Fruit fly (Drosophila melanogaster) whole organism, embryonic: ENCODE data around the gene Invadolysin.

ENCODE experiments used
- Adf1 ChIP-seq: fragments of 200-800 bp; sonication (Bioruptor generic); IDR thresholded peaks from 2 replicates; pipeline ENCODE4 v1.3.6; 2022; ENCODE audit warnings: missing biosample characterization, missing genetic modification characterization
- Blimp-1 ChIP-seq: fragments of 200-800 bp; sonication (Bioruptor generic); optimal IDR thresholded peaks from 3 replicates; lab custom pipeline; 2018; ENCODE audit warnings: missing biosample characterization, missing genetic modification characterization, mild to moderate bottlenecking, moderate library complexity, missing genetic modification reagents
- Bteb2 ChIP-seq: fragments of 200-800 bp; sonication (Bioruptor generic); optimal IDR thresholded peaks from 2 replicates; lab custom pipeline; 2016; ENCODE audit warnings: missing biosample characterization, missing genetic modification characterization
- CG10959 ChIP-seq: fragments of 200-800 bp; sonication (Bioruptor generic); IDR thresholded peaks from 2 replicates; pipeline ENCODE4 v1.3.6; 2022; ENCODE audit warnings: missing biosample characterization, missing genetic modification characterization
- CG1233 ChIP-seq: fragments of 200-800 bp; sonication (Bioruptor generic); optimal IDR thresholded peaks from 4 replicates; lab custom pipeline; 2018; ENCODE audit warnings: missing biosample characterization, mild to moderate bottlenecking, missing genetic modification characterization
- CG13287 ChIP-seq: fragments of 200-800 bp; sonication (Bioruptor generic); IDR thresholded peaks from 2 replicates; pipeline ENCODE4 v1.3.6; 2022; ENCODE audit warnings: missing biosample characterization, missing genetic modification characterization; ENCODE audit not compliant: partially characterized antibody
- CG17328 ChIP-seq: fragments of 200-800 bp; sonication (Bioruptor generic); IDR thresholded peaks from 2 replicates; pipeline ENCODE4 v1.3.6; 2022; ENCODE audit warnings: missing biosample characterization, missing genetic modification characterization
- CG2199 ChIP-seq: fragments of 200-800 bp; sonication (Bioruptor generic); IDR thresholded peaks from 3 replicates; pipeline ENCODE4 v1.3.6; 2022; ENCODE audit warnings: missing biosample characterization, missing genetic modification characterization
- CG3065 ChIP-seq: fragments of 200-800 bp; sonication (Bioruptor generic); optimal IDR thresholded peaks from 2 replicates; lab custom pipeline; 2016; ENCODE audit warnings: missing biosample characterization, missing genetic modification characterization
- CG3281 ChIP-seq: fragments of 200-800 bp; sonication (Bioruptor generic); optimal IDR thresholded peaks from 3 replicates; lab custom pipeline; 2017; ENCODE audit warnings: missing biosample characterization, mild to moderate bottlenecking, missing genetic modification characterization
- CG3847 ChIP-seq: fragments of 200-800 bp; sonication (Bioruptor generic); IDR thresholded peaks from 2 replicates; pipeline ENCODE4 v1.3.6; 2022; ENCODE audit warnings: missing biosample characterization, missing genetic modification characterization
- CG3995 ChIP-seq: fragments of 200-800 bp; sonication (Bioruptor generic); optimal IDR thresholded peaks from 3 replicates; lab custom pipeline; 2016; ENCODE audit warnings: missing biosample characterization, missing genetic modification characterization
- CG4424 ChIP-seq: fragments of 200-800 bp; sonication (Bioruptor generic); optimal IDR thresholded peaks from 3 replicates; lab custom pipeline; 2016; ENCODE audit warnings: missing biosample characterization, missing genetic modification characterization
- CG8290 ChIP-seq, 3 experiments: fragments of 200-800 bp; sonication (Bioruptor generic); optimal IDR thresholded peaks; 2 replicates each; lab custom pipeline; 2016 to 2019; ENCODE audit warnings: missing biosample characterization in 3 of 3, missing genetic modification characterization in 3 of 3, mild to moderate bottlenecking in 2 of 3, moderate library complexity in 1 of 3
- D19B ChIP-seq: fragments of 200-800 bp; sonication (Bioruptor generic); optimal IDR thresholded peaks from 2 replicates; lab custom pipeline; 2017; ENCODE audit warnings: missing biosample characterization, mild to moderate bottlenecking, missing genetic modification characterization
- Dll ChIP-seq: fragments of 200-800 bp; sonication (Bioruptor generic); IDR thresholded peaks from 4 replicates; pipeline ENCODE4 v1.3.6; 2022; ENCODE audit warnings: missing biosample characterization, missing genetic modification characterization; ENCODE audit not compliant: partially characterized antibody
- Dref ChIP-seq: fragments of 200-800 bp; sonication (Bioruptor generic); IDR thresholded peaks from 2 replicates; pipeline ENCODE4 v1.3.6; 2022; ENCODE audit warnings: missing biosample characterization, missing genetic modification characterization
- HLH4C ChIP-seq: fragments of 200-800 bp; sonication (Bioruptor generic); IDR thresholded peaks from 3 replicates; pipeline ENCODE4 v1.3.6; 2022; ENCODE audit warnings: missing biosample characterization, missing genetic modification characterization; ENCODE audit not compliant: partially characterized antibody
- MBD-R2 ChIP-seq: fragments of 200-800 bp; sonication (Bioruptor generic); IDR thresholded peaks from 2 replicates; pipeline ENCODE4 v1.3.6; 2022; ENCODE audit warnings: missing biosample characterization, missing genetic modification characterization
- Med ChIP-seq: fragments of 200-800 bp; sonication (Bioruptor generic); peaks from one replicate; lab custom pipeline; 2016; ENCODE audit warnings: missing biosample characterization, missing genetic modification characterization, mild to moderate bottlenecking, inconsistent platforms, moderate library complexity
- Mes4 ChIP-seq: fragments of 200-800 bp; sonication (Bioruptor generic); optimal IDR thresholded peaks from 2 replicates; lab custom pipeline; 2016; ENCODE audit warnings: missing biosample characterization, missing genetic modification characterization
- bcd ChIP-seq: fragments of 200-800 bp; sonication (Bioruptor generic); optimal IDR thresholded peaks from 2 replicates; lab custom pipeline; 2017; ENCODE audit warnings: missing biosample characterization, mild to moderate bottlenecking, missing genetic modification characterization
- bsh ChIP-seq, 2 experiments: fragments of 200-800 bp; sonication (Bioruptor generic); optimal IDR thresholded peaks; 2 replicates each; lab custom pipeline; 2017 to 2018; ENCODE audit warnings: mild to moderate bottlenecking in 2 of 2, missing biosample characterization in 2 of 2, missing genetic modification characterization in 2 of 2, moderate library complexity in 1 of 2
- cas ChIP-seq: fragments of 200-800 bp; sonication (Bioruptor generic); IDR thresholded peaks from 2 replicates; pipeline ENCODE4 v1.3.6; 2022; ENCODE audit warnings: missing biosample characterization, missing genetic modification characterization
- chinmo ChIP-seq: fragments of 200-800 bp; sonication (Bioruptor generic); IDR thresholded peaks from 4 replicates; pipeline ENCODE4 v1.3.6; 2022; ENCODE audit warnings: missing biosample characterization, missing genetic modification characterization; ENCODE audit not compliant: partially characterized antibody
- chm ChIP-seq: fragments of 200-800 bp; sonication (Bioruptor generic); IDR thresholded peaks from 2 replicates; pipeline ENCODE4 v1.3.6; 2022; ENCODE audit warnings: missing biosample characterization, missing genetic modification characterization
- ci ChIP-seq: fragments of 200-800 bp; sonication (Bioruptor generic); IDR thresholded peaks from 3 replicates; pipeline ENCODE4 v1.3.6; 2022; ENCODE audit warnings: missing biosample characterization, missing genetic modification characterization
- danr ChIP-seq: fragments of 200-800 bp; sonication (Bioruptor generic); IDR thresholded peaks from 2 replicates; pipeline ENCODE4 v1.3.6; 2022; ENCODE audit warnings: missing biosample characterization, missing genetic modification characterization
- disco-r ChIP-seq: fragments of 200-800 bp; sonication (Bioruptor generic); optimal IDR thresholded peaks from 2 replicates; lab custom pipeline; 2016; ENCODE audit warnings: missing biosample characterization, missing genetic modification characterization
- dysf ChIP-seq: fragments of 200-800 bp; sonication (Bioruptor generic); IDR thresholded peaks from 3 replicates; pipeline ENCODE4 v1.3.6; 2022; ENCODE audit warnings: missing biosample characterization, missing genetic modification characterization
- en ChIP-seq: fragments of 200-800 bp; sonication (Bioruptor generic); optimal IDR thresholded peaks from 2 replicates; lab custom pipeline; 2016; ENCODE audit warnings: missing biosample characterization, missing genetic modification characterization
- esg ChIP-seq: fragments of 200-800 bp; sonication (Bioruptor generic); conservative IDR thresholded peaks from 2 replicates; pipeline ENCODE4 v1.3.6; 2022; ENCODE audit warnings: missing biosample characterization, missing genetic modification characterization
- gfzf ChIP-seq: fragments of 200-800 bp; sonication (Bioruptor generic); optimal IDR thresholded peaks from 2 replicates; lab custom pipeline; 2016; ENCODE audit warnings: missing biosample characterization, mild to moderate bottlenecking, missing genetic modification characterization, moderate library complexity
- hkb ChIP-seq, 2 experiments: fragments of 200-800 bp in 1 of 2; fragments of >200 bp in 1 of 2; sonication (Bioruptor generic) in 1 of 2; IDR thresholded peaks in 1 of 2; optimal IDR thresholded peaks in 1 of 2; 2 replicates each; pipeline versions ENCODE4 v1.3.6 to Lab custom; 2017 to 2022; ENCODE audit warnings: missing biosample characterization in 1 of 2, missing genetic modification characterization in 1 of 2
- lov ChIP-seq, 2 experiments: fragments of 200-800 bp in 1 of 2; fragments of >200 bp in 1 of 2; sonication (Bioruptor generic) in 1 of 2; IDR thresholded peaks in 1 of 2; optimal IDR thresholded peaks in 1 of 2; 2 replicates in 1 of 2; 3 replicates in 1 of 2; pipeline versions ENCODE4 v1.3.6 to Lab custom; 2017 to 2022; ENCODE audit warnings: missing biosample characterization in 1 of 2, missing genetic modification characterization in 1 of 2
- mld ChIP-seq: fragments of 200-800 bp; sonication (Bioruptor generic); IDR thresholded peaks from 3 replicates; pipeline ENCODE4 v1.3.6; 2022; ENCODE audit warnings: missing biosample characterization, missing genetic modification characterization; ENCODE audit not compliant: partially characterized antibody
- nerfin-1 ChIP-seq: fragments of 200-800 bp; sonication (Bioruptor generic); optimal IDR thresholded peaks from 3 replicates; lab custom pipeline; 2019; ENCODE audit warnings: missing biosample characterization, mild to moderate bottlenecking, missing genetic modification characterization, moderate library complexity
- nerfin-2 ChIP-seq: fragments of 200-800 bp; sonication (Bioruptor generic); IDR thresholded peaks from 2 replicates; pipeline ENCODE4 v1.3.6; 2022; ENCODE audit warnings: missing biosample characterization, missing genetic modification characterization; ENCODE audit not compliant: partially characterized antibody
- pho ChIP-seq: fragments of 200-800 bp; sonication (Bioruptor generic); optimal IDR thresholded peaks from 2 replicates; lab custom pipeline; 2016; ENCODE audit warnings: missing biosample characterization, missing genetic modification characterization
- pzg ChIP-seq: fragments of 200-800 bp; sonication (Bioruptor generic); optimal IDR thresholded peaks from 3 replicates; lab custom pipeline; 2018; ENCODE audit warnings: missing biosample characterization, mild to moderate bottlenecking, missing genetic modification characterization, moderate library complexity
- sens ChIP-seq: fragments of 200-800 bp; sonication (Bioruptor generic); peaks from one replicate; lab custom pipeline; 2016; ENCODE audit warnings: missing biosample characterization, missing genetic modification characterization
- sisA ChIP-seq: fragments of 200-800 bp; sonication (Bioruptor generic); IDR thresholded peaks from 2 replicates; pipeline ENCODE4 v1.3.6; 2022; ENCODE audit warnings: missing biosample characterization, missing genetic modification characterization
- slp2 ChIP-seq: fragments of 200-800 bp; sonication (Bioruptor generic); optimal IDR thresholded peaks from 2 replicates; lab custom pipeline; 2016; ENCODE audit warnings: missing biosample characterization, missing genetic modification characterization
- sna ChIP-seq: fragments of 200-800 bp; sonication (Bioruptor generic); IDR thresholded peaks from 2 replicates; pipeline ENCODE4 v1.3.6; 2022; ENCODE audit warnings: missing biosample characterization, missing genetic modification characterization; ENCODE audit not compliant: partially characterized antibody
- so ChIP-seq: fragments of 200-800 bp; sonication (Bioruptor generic); IDR thresholded peaks from 3 replicates; pipeline ENCODE4 v1.3.6; 2022; ENCODE audit warnings: missing biosample characterization, missing genetic modification characterization
- stwl ChIP-seq: fragments of 200-800 bp; sonication (Bioruptor generic); optimal IDR thresholded peaks from 3 replicates; lab custom pipeline; 2018; ENCODE audit warnings: missing biosample characterization, mild to moderate bottlenecking, missing genetic modification characterization, moderate library complexity
- sug ChIP-seq: fragments of 200-800 bp; optimal IDR thresholded peaks from 2 replicates; lab custom pipeline; 2019; ENCODE audit warnings: missing biosample characterization, mild to moderate bottlenecking, missing genetic modification characterization, moderate library complexity
- tin ChIP-seq: fragments of 200-800 bp; sonication (Bioruptor generic); optimal IDR thresholded peaks from 3 replicates; lab custom pipeline; 2016; ENCODE audit warnings: missing biosample characterization, missing genetic modification characterization
- vvl ChIP-seq: fragments of 200-800 bp; sonication (Bioruptor generic); IDR thresholded peaks from 2 replicates; pipeline ENCODE4 v1.3.6; 2022; ENCODE audit warnings: missing biosample characterization, missing genetic modification characterization

Gene Invadolysin

DNA sequence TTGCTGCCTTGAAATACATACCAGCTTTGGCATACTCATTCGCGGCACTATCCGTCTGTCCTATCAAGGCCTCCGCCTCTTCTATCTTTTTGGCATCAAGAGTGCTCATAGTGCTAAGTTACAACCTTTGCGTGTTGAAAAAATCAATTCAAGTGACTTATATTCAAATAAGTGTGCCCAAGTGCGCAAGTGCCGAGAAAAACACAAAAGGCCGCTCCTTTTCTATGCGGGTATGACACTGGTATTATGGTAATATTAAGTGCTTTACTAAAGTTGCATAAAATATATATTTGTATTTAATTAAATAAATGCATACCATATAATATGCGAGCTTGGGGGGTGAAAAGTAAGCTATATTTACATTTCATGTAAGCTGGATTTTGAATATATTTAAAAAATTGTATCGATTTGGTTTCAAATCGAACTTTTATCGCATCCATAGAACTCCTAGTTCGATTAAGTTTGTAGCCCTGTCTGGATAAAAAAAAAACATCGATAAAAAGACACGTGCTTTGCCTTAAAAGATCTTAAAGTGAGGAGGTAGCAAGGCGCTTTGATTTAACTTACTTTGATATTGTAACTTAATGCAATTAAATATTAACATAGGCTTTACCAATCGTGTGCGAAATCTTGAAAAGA is 23.1 kb upstream of the Invadolysin start, which contains the start of the genes gammaSnap2 and ATPsynepsilonL (continued):
- TF ChIP-seq hkb (optimal IDR thresholded peaks at IDR 0.05; lab: Kevin White, UChicago) = no peak
- no peak for TF ChIP-seq hkb (GFP tag; IDR thresholded peaks at IDR 0.05; lab: Robert Waterston, UW)
- TF ChIP-seq CG1233 (GFP tag; lab: Kevin White, UChicago) = no peak
- no peak for TF ChIP-seq Bteb2 (GFP tag; lab: Kevin White, UChicago)
- TF ChIP-seq bcd (GFP tag; lab: Kevin White, UChicago) = no peak
- TF ChIP-seq disco-r (GFP tag; lab: Kevin White, UChicago) = no peak
- TF ChIP-seq CG3995 (GFP tag; lab: Kevin White, UChicago) = no peak
- no peak for TF ChIP-seq cas (GFP tag; lab: Robert Waterston, UW)
- TF ChIP-seq sisA = no peak
- TF ChIP-seq esg (GFP tag; lab: Robert Waterston, UW) = no peak
- no peak for TF ChIP-seq nerfin-1 (tag; lab: Kevin White, UChicago)
- no peak for TF ChIP-seq CG10959
- no peak for TF ChIP-seq CG3281 (GFP tag; lab: Kevin White, UChicago)
- no peak for TF ChIP-seq CG17328 (GFP tag; lab: Robert Waterston, UW)
- no peak for TF ChIP-seq en (GFP tag; lab: Kevin White, UChicago)
- peak; percentile 38; the same call in 1 of the 2 replicates for TF ChIP-seq Dref (GFP tag; lab: Robert Waterston, UW)
- TF ChIP-seq CG4424 = no peak
- TF ChIP-seq Mes4 (GFP tag; lab: Kevin White, UChicago) = no peak
- 0 out of 4 replicates have a peak, but pooled peaks have one; percentile 51 for TF ChIP-seq Dll
- TF ChIP-seq lov (optimal IDR thresholded peaks at IDR 0.05; lab: Kevin White, UChicago) = no peak
- no peak for TF ChIP-seq lov (GFP tag; IDR thresholded peaks at IDR 0.05; lab: Robert Waterston, UW)
- peak; percentile 36; the same call in 1 of the 2 replicates for TF ChIP-seq MBD-R2 (GFP tag; lab: Robert Waterston, UW)
- no peak for TF ChIP-seq pho (GFP tag; lab: Kevin White, UChicago)
- no peak for TF ChIP-seq CG8290 (GFP tag; optimal IDR thresholded peaks at IDR 0.05; lab: Kevin White, UChicago)
- no peak for TF ChIP-seq CG8290 (tag; optimal IDR thresholded peaks at IDR 0.05; lab: Kevin White, UChicago)
- TF ChIP-seq gfzf (GFP tag; lab: Kevin White, UChicago) = peak; percentile 40
- TF ChIP-seq CG3065 (GFP tag; lab: Kevin White, UChicago) = no peak
- TF ChIP-seq Adf1 (GFP tag; lab: Robert Waterston, UW) = no peak
- TF ChIP-seq so = no peak
- 0 out of 3 replicates have a peak, but pooled peaks have one; percentile 12 for TF ChIP-seq mld (GFP tag; lab: Robert Waterston, UW)
- TF ChIP-seq CG13287 = peak; percentile 41; the same call in 1 of the 2 replicates
- no peak for TF ChIP-seq CG3847 (GFP tag; lab: Robert Waterston, UW)
- TF ChIP-seq sug (tag; lab: Kevin White, UChicago) = no peak
- peak; percentile 81 for TF ChIP-seq stwl (tag; lab: Kevin White, UChicago)
- peak; percentile 4 for TF ChIP-seq pzg
- TF ChIP-seq tin (GFP tag; lab: Kevin White, UChicago) = no peak

DNA sequence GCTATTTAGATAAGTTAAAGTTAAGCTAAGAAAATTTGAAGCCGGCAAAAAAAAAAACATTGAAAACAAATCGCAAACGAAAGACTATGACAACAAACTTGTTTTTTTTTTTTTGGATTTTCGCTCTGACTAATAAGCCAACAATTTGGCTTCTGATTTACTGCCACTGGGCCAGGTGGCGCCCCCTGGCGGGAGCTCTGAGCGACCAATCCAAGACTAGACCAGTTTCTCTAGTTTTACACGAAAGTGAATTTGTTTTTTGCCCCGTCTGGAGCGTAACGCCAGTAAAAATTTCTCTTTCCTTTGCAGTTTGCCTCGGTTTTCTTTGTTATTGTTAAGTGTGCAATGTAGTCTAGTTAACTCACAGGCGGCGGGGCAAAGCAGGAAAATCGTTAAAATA is 19.7 kb upstream of the Invadolysin start:
- TF ChIP-seq nerfin-2 (GFP tag; lab: Robert Waterston, UW) (no peak), Blimp-1 (peak; percentile 99), CG2199 (GFP tag; lab: Robert Waterston, UW) (no peak), Med (GFP tag; lab: Kevin White, UChicago) (peak; percentile 14), sens (peak; percentile 39), slp2 (GFP tag; lab: Kevin White, UChicago) (no peak), vvl (GFP tag; lab: Robert Waterston, UW) (0 out of 2 replicates have a peak, but pooled peaks have one; percentile 13), chinmo (GFP tag; lab: Robert Waterston, UW) (0 out of 4 replicates have a peak, but pooled peaks have one; percentile 20), bsh (GFP tag; optimal IDR thresholded peaks at IDR 0.05; lab: Kevin White, UChicago) (peak in 1 of 2 experiments; percentile 18), sna (GFP tag; lab: Robert Waterston, UW) (no peak), danr (GFP tag; lab: Robert Waterston, UW) (no peak), dysf (GFP tag; lab: Robert Waterston, UW) (no peak), D19B (GFP tag; lab: Kevin White, UChicago) (no peak), HLH4C (GFP tag; lab: Robert Waterston, UW) (0 out of 3 replicates have a peak, but pooled peaks have one; percentile 16), ci (GFP tag; lab: Robert Waterston, UW) (peak; percentile 30; the same call in 1 of the 3 replicates), chm (no peak)
